Worm (Caenorhabditis elegans) whole organism, mixed stage, embryonic: Measurements from ENCODE around the gene cpt-5.

ENCODE experiments used
- M03D4.4 ChIP-seq: sonication (generic microtip); optimal IDR thresholded peaks from 2 replicates; lab custom pipeline; 2017; ENCODE audit warnings: mild to moderate bottlenecking, missing genetic modification characterization, missing compliant biosample characterization
- ceh-39 ChIP-seq: fragments of 150-350 bp; optimal IDR thresholded peaks from 2 replicates; lab custom pipeline; 2014; ENCODE audit warnings: missing biosample characterization, missing genetic modification characterization
- ceh-43 ChIP-seq: fragments of 200-800 bp; sonication (Bioruptor generic); optimal IDR thresholded peaks from 2 replicates; lab custom pipeline; 2018; ENCODE audit warnings: mild to moderate bottlenecking, missing genetic modification characterization, moderate library complexity, missing compliant biosample characterization
- ceh-83 ChIP-seq: fragments of 200-800 bp; sonication (Bioruptor generic); optimal IDR thresholded peaks from 2 replicates; lab custom pipeline; 2018; ENCODE audit warnings: mild to moderate bottlenecking, missing genetic modification characterization, missing compliant biosample characterization
- ces-1 ChIP-seq: fragments of 150-350 bp; optimal IDR thresholded peaks from 2 replicates; lab custom pipeline; 2014; ENCODE audit warnings: missing biosample characterization, missing genetic modification reagents, missing genetic modification characterization
- cnd-1 ChIP-seq: fragments of 200-800 bp; sonication (Bioruptor generic); optimal IDR thresholded peaks from 2 replicates; lab custom pipeline; 2018; ENCODE audit warnings: mild to moderate bottlenecking, missing genetic modification characterization, missing compliant biosample characterization
- drap-1 ChIP-seq: fragments of 200-800 bp; sonication (Bioruptor generic); optimal IDR thresholded peaks from 3 replicates; lab custom pipeline; 2018; ENCODE audit warnings: mild to moderate bottlenecking, missing genetic modification characterization, missing compliant biosample characterization
- elt-1 ChIP-seq: sonication (generic microtip); optimal IDR thresholded peaks from 2 replicates; lab custom pipeline; 2017; ENCODE audit warnings: missing genetic modification characterization, mild to moderate bottlenecking, missing compliant biosample characterization, antibody characterized with exemption, moderate library complexity, borderline replicate concordance; ENCODE audit not compliant: insufficient read depth
- elt-3 ChIP-seq: fragments of 150-350 bp; optimal IDR thresholded peaks from 2 replicates; lab custom pipeline; 2014; ENCODE audit warnings: missing biosample characterization, missing genetic modification characterization
- flh-1 ChIP-seq: fragments of 200-800 bp; sonication (Bioruptor generic); optimal IDR thresholded peaks from 2 replicates; lab custom pipeline; 2018; ENCODE audit warnings: mild to moderate bottlenecking, missing genetic modification characterization, moderate library complexity, missing compliant biosample characterization
- ham-2 ChIP-seq: fragments of 200-800 bp; sonication (Bioruptor generic); optimal IDR thresholded peaks from 2 replicates; lab custom pipeline; 2018; ENCODE audit warnings: mild to moderate bottlenecking, missing genetic modification characterization, missing compliant biosample characterization
- lin-13 ChIP-seq: fragments of 150-350 bp; optimal IDR thresholded peaks from 2 replicates; lab custom pipeline; 2014; ENCODE audit warnings: missing biosample characterization, missing genetic modification characterization
- lin-32 ChIP-seq: fragments of 200-800 bp; sonication (Bioruptor generic); optimal IDR thresholded peaks from 2 replicates; lab custom pipeline; 2018; ENCODE audit warnings: mild to moderate bottlenecking, missing genetic modification characterization, missing compliant biosample characterization
- lsy-2 ChIP-seq: fragments of 150-350 bp; optimal IDR thresholded peaks from 2 replicates; lab custom pipeline; 2014; ENCODE audit warnings: missing biosample characterization, missing genetic modification characterization
- mab-5 ChIP-seq: fragments of 150-350 bp; optimal IDR thresholded peaks from 2 replicates; lab custom pipeline; 2014; ENCODE audit warnings: missing biosample characterization, missing genetic modification characterization
- mep-1 ChIP-seq: fragments of 150-350 bp; optimal IDR thresholded peaks from 2 replicates; lab custom pipeline; 2017; ENCODE audit warnings: missing biosample characterization, missing genetic modification reagents, missing genetic modification characterization, inconsistent platforms
- nhr-12 ChIP-seq: fragments of 150-350 bp; optimal IDR thresholded peaks from 2 replicates; lab custom pipeline; 2014; ENCODE audit warnings: missing biosample characterization, missing genetic modification characterization
- nhr-2 ChIP-seq: fragments of 150-350 bp; optimal IDR thresholded peaks from 2 replicates; lab custom pipeline; 2014; ENCODE audit warnings: missing biosample characterization, missing genetic modification characterization
- nhr-237 ChIP-seq: fragments of 150-350 bp; optimal IDR thresholded peaks from 2 replicates; lab custom pipeline; 2014; ENCODE audit warnings: missing biosample characterization, missing genetic modification characterization
- nhr-28 ChIP-seq: fragments of 150-350 bp; optimal IDR thresholded peaks from 2 replicates; lab custom pipeline; 2014; ENCODE audit warnings: missing biosample characterization, missing genetic modification characterization
- nhr-76 ChIP-seq: sonication (generic microtip); optimal IDR thresholded peaks from 2 replicates; lab custom pipeline; 2017; ENCODE audit warnings: missing biosample characterization, missing genetic modification characterization
- pha-4 ChIP-seq: fragments of 150-350 bp; optimal IDR thresholded peaks from 2 replicates; lab custom pipeline; 2018; ENCODE audit warnings: missing biosample characterization, missing genetic modification reagents, missing genetic modification characterization
- sem-2 ChIP-seq: fragments of 200-800 bp; sonication (Bioruptor generic); optimal IDR thresholded peaks from 2 replicates; lab custom pipeline; 2018; ENCODE audit warnings: mild to moderate bottlenecking, missing genetic modification characterization, missing compliant biosample characterization
- snpc-4 ChIP-seq: fragments of 150-350 bp; optimal IDR thresholded peaks from 2 replicates; lab custom pipeline; 2014; ENCODE audit warnings: missing biosample characterization, missing genetic modification characterization
- sptf-1 ChIP-seq: sonication (generic microtip); optimal IDR thresholded peaks from 2 replicates; lab custom pipeline; 2017; ENCODE audit warnings: mild to moderate bottlenecking, missing genetic modification characterization, moderate library complexity, missing compliant biosample characterization
- tbx-8 ChIP-seq: fragments of 200-800 bp; sonication (Bioruptor generic); optimal IDR thresholded peaks from 2 replicates; lab custom pipeline; 2018; ENCODE audit warnings: mild to moderate bottlenecking, missing genetic modification characterization, moderate library complexity, missing compliant biosample characterization
- unc-120 ChIP-seq: sonication (generic microtip); optimal IDR thresholded peaks from 2 replicates; lab custom pipeline; 2017; ENCODE audit warnings: missing genetic modification characterization, missing compliant biosample characterization; ENCODE audit not compliant: poor library complexity, severe bottlenecking
- unc-39 ChIP-seq: fragments of 150-350 bp; optimal IDR thresholded peaks from 2 replicates; lab custom pipeline; 2014; ENCODE audit warnings: missing biosample characterization, missing genetic modification characterization
- unc-62 ChIP-seq: fragments of 150-350 bp; optimal IDR thresholded peaks from 2 replicates; lab custom pipeline; 2014; ENCODE audit warnings: missing biosample characterization, missing genetic modification reagents, missing genetic modification characterization
- zip-8 ChIP-seq: fragments of 150-350 bp; optimal IDR thresholded peaks from 2 replicates; lab custom pipeline; 2014; ENCODE audit warnings: missing biosample characterization, missing genetic modification characterization
- ztf-11 ChIP-seq: fragments of 150-350 bp; optimal IDR thresholded peaks from 2 replicates; lab custom pipeline; 2014; ENCODE audit warnings: missing biosample characterization, missing genetic modification characterization

cpt-5 gene

ce11 chrV:13862505-13862904 lies 10.5 kb upstream of the cpt-5 start, which contains the start of gene srx-137:
TSS of gene srx-137 (plus strand) at chrV:13862805.
- TF ChIP-seq nhr-237 (tag; lab: Kevin White, UChicago): no peak
- no peak for TF ChIP-seq ceh-39 (tag; lab: Kevin White, UChicago)
- TF ChIP-seq ceh-83: no peak
- no peak for TF ChIP-seq drap-1 (GFP tag; lab: Kevin White, UChicago)
- TF ChIP-seq unc-62: no peak
- no peak for TF ChIP-seq elt-3 (tag; lab: Kevin White, UChicago)
- TF ChIP-seq snpc-4 (tag; lab: Kevin White, UChicago): no peak
- no peak for TF ChIP-seq nhr-2 (tag; lab: Kevin White, UChicago)
- TF ChIP-seq mep-1 (tag; lab: Kevin White, UChicago): no peak

ce11 chrV:13863700-13864099 lies 9.3 kb upstream of the cpt-5 start:
- TF ChIP-seq sptf-1 (tag; lab: Kevin White, UChicago): no peak
- TF ChIP-seq nhr-12 (tag; lab: Kevin White, UChicago): no peak
- TF ChIP-seq ham-2 (GFP tag; lab: Kevin White, UChicago): no peak
- TF ChIP-seq snpc-4 (tag; lab: Kevin White, UChicago): no peak
- no peak for TF ChIP-seq pha-4 (tag; lab: Kevin White, UChicago)
- TF ChIP-seq M03D4.4 (tag; lab: Kevin White, UChicago): no peak
- TF ChIP-seq lin-13: no peak
- no peak for TF ChIP-seq mab-5
- no peak for TF ChIP-seq lsy-2 (tag; lab: Kevin White, UChicago)
- TF ChIP-seq ceh-83: no peak
- no peak for TF ChIP-seq zip-8 (tag; lab: Kevin White, UChicago)
- no peak for TF ChIP-seq ceh-43 (GFP tag; lab: Kevin White, UChicago)
- TF ChIP-seq nhr-28 (tag; lab: Kevin White, UChicago): no peak
- no peak for TF ChIP-seq unc-39 (tag; lab: Kevin White, UChicago)
- no peak for TF ChIP-seq ztf-11 (tag; lab: Kevin White, UChicago)
- no peak for TF ChIP-seq unc-62
- TF ChIP-seq, all 35 proteins: peak for 0

DNA sequence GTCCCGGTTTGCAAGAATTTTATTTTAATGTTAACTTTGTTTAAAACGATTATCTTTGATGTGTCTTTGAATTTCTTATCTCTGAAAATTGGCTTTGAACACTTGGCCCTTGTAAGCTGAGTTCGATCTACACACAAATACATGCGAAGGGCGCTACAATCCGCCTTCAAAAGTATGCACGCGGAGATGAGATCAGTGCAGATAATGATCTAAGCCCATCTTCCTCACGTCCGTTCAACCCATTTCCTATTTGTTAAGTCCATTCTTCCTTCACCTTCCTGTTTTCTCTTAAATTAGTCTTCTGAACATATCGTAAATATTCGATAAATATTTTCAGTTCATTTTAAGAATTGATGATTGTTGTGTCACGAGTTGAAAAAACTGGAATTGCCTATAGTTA lies 6.6 kb upstream of the cpt-5 start, which contains the start of gene nhr-175:
nhr-175 (plus strand) TSS at position 339 of the 400 bp plus-strand sequence.
- TF ChIP-seq ham-2 (GFP tag; lab: Kevin White, UChicago) (peak; percentile 28), unc-120 (tag; lab: Kevin White, UChicago) (no peak), sptf-1 (tag; lab: Kevin White, UChicago) (no peak), nhr-76 (no peak), ztf-11 (tag; lab: Kevin White, UChicago) (no peak), mep-1 (tag; lab: Kevin White, UChicago) (no peak), elt-1 (tag; lab: Kevin White, UChicago) (peak; percentile 91), nhr-12 (tag; lab: Kevin White, UChicago) (no peak)

ce11 chrV:13868886-13869285 lies 4.1 kb upstream of the cpt-5 start:
- TF ChIP-seq ceh-83 (peak; percentile 31), ceh-43 (GFP tag; lab: Kevin White, UChicago) (peak; percentile 5), drap-1 (GFP tag; lab: Kevin White, UChicago) (peak; percentile 50), sem-2 (GFP tag; lab: Kevin White, UChicago) (peak; percentile 46), cnd-1 (tag; lab: Kevin White, UChicago) (peak; percentile 58), tbx-8 (GFP tag; lab: Kevin White, UChicago) (peak; percentile 11)

DNA sequence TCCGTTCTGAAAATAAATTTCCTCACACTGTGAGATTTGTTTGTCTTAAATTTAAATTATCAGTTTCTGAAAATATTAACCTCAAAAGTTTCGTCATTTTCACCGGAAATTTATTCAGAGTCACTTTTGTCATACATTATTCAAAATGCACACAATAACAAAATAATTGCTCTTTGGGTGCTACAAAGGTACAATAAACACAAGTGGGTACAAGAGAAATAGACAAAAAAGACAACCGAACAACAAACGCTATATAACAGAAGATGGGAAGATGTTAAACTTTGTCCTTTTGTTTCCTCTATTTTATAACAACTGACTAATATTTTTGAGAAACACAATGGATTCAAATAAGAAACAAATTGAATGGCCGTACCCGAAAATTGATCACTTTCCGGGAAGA lies 3.4 kb upstream of the cpt-5 start:
- TF ChIP-seq lsy-2 (tag; lab: Kevin White, UChicago) (no peak), nhr-28 (tag; lab: Kevin White, UChicago) (no peak), M03D4.4 (tag; lab: Kevin White, UChicago) (no peak), nhr-76 (no peak), pha-4 (tag; lab: Kevin White, UChicago) (no peak), flh-1 (GFP tag; lab: Kevin White, UChicago) (no peak), ceh-83 (no peak), elt-1 (tag; lab: Kevin White, UChicago) (no peak), unc-62 (no peak), lin-32 (GFP tag; lab: Kevin White, UChicago) (no peak), elt-3 (tag; lab: Kevin White, UChicago) (no peak), tbx-8 (GFP tag; lab: Kevin White, UChicago) (no peak), ces-1 (GFP tag; lab: Kevin White, UChicago) (no peak), unc-120 (tag; lab: Kevin White, UChicago) (no peak), drap-1 (GFP tag; lab: Kevin White, UChicago) (no peak)
